Worm (Caenorhabditis elegans): ENCODE measurements around the gene clec-202.

- TF ChIP-seq nhr-6 (tag; optimal IDR thresholded peaks at IDR 0.05) (no peak), spr-3 (GFP tag; optimal IDR thresholded peaks at IDR 0.05) (no peak), aly-2 (tag; optimal IDR thresholded peaks at IDR 0.05) (no peak), ZK546.5 (tag; optimal IDR thresholded peaks at IDR 0.05) (no peak), mxl-2 (GFP tag; conservative IDR thresholded peaks at IDR 0.05) (no peak), ceh-82 (tag; optimal IDR thresholded peaks at IDR 0.05) (no peak), dmd-8 (GFP tag; IDR thresholded peaks at IDR 0.05) (no peak), lin-38 (GFP tag; IDR thresholded peaks at IDR 0.05) (peak; percentile 48; the same call in 1 of the 2 replicates)
Measured at ce11 chrIV:17333542-17334281, 27.5 kb upstream of the clec-202 start, which contains the start of gene C49C3.15.
